Fruit fly (Drosophila melanogaster): ENCODE results near the gene Or85a.

- TF ChIP-seq fru (GFP tag; optimal IDR thresholded peaks at IDR 0.05): no peak
- no peak for TF ChIP-seq usp (GFP tag; optimal IDR thresholded peaks at IDR 0.05)
- TF ChIP-seq Dif (GFP tag; optimal IDR thresholded peaks at IDR 0.05; ENCODE audit: partially characterized antibody): no peak
- TF ChIP-seq lola (GFP tag; optimal IDR thresholded peaks at IDR 0.05): no peak
- TF ChIP-seq psq (GFP tag; optimal IDR thresholded peaks at IDR 0.05): no peak
- TF ChIP-seq Myc (optimal IDR thresholded peaks at IDR 0.05): no peak
- no peak for TF ChIP-seq Hr83 (GFP tag; optimal IDR thresholded peaks at IDR 0.05; ENCODE audit: poor library complexity, severe bottlenecking)
- TF ChIP-seq Hr78 (GFP tag; optimal IDR thresholded peaks at IDR 0.05): no peak
- no peak for TF ChIP-seq sage (GFP tag; optimal IDR thresholded peaks at IDR 0.05)
- TF ChIP-seq tai (GFP tag; optimal IDR thresholded peaks at IDR 0.05): no peak
- TF ChIP-seq h (GFP tag; optimal IDR thresholded peaks at IDR 0.05): no peak
- TF ChIP-seq HLH106 (tag; optimal IDR thresholded peaks at IDR 0.05): no peak
- TF ChIP-seq CrebA (GFP tag; optimal IDR thresholded peaks at IDR 0.05; ENCODE audit: borderline replicate concordance): no peak
Measured at dm6 chr3R:8307283-8307682, 14.3 kb upstream of the Or85a start.
